Worm (Caenorhabditis elegans) whole organism, L1 larva: ENCODE measurements around the gene lgg-2.
A peak's percentile ranks its signal among the peaks of the same experiment; 100 is the strongest.

Source experiments
- C04F5.9 ChIP-seq: sonication (generic microtip); optimal IDR thresholded peaks from 2 replicates; lab custom pipeline; 2016; ENCODE audit warnings: missing genetic modification characterization, missing compliant biosample characterization
- C16A3.4 ChIP-seq: fragments of 150-350 bp; optimal IDR thresholded peaks from 2 replicates; lab custom pipeline; 2014; ENCODE audit warnings: missing biosample characterization, missing genetic modification characterization
- F16B12.6 ChIP-seq: fragments of 150-350 bp; optimal IDR thresholded peaks from 2 replicates; lab custom pipeline; 2014; ENCODE audit warnings: missing biosample characterization, missing genetic modification characterization
- Y116A8C.19 ChIP-seq: sonication (generic microtip); optimal IDR thresholded peaks from 2 replicates; lab custom pipeline; 2016; ENCODE audit warnings: missing compliant biosample characterization, missing genetic modification characterization, borderline replicate concordance
- aha-1 ChIP-seq: fragments of 150-350 bp; optimal IDR thresholded peaks from 2 replicates; lab custom pipeline; 2014; ENCODE audit warnings: missing biosample characterization, missing genetic modification characterization
- aly-2 ChIP-seq: fragments of 150-350 bp; optimal IDR thresholded peaks from 2 replicates; lab custom pipeline; 2014; ENCODE audit warnings: missing biosample characterization, missing genetic modification characterization
- blmp-1 ChIP-seq: fragments of 150-350 bp; optimal IDR thresholded peaks from 2 replicates; lab custom pipeline; 2014; ENCODE audit warnings: missing biosample characterization, missing genetic modification characterization
- ceh-8 ChIP-seq: fragments of 200-800 bp; sonication (Bioruptor generic); optimal IDR thresholded peaks from 2 replicates; lab custom pipeline; 2018; ENCODE audit warnings: mild to moderate bottlenecking, missing genetic modification characterization, moderate library complexity, missing compliant biosample characterization
- ceh-88 ChIP-seq: fragments of 200-800 bp; sonication (Bioruptor generic); IDR thresholded peaks from 2 replicates; pipeline ENCODE4 v1.3.6; 2022; ENCODE audit warnings: missing genetic modification characterization, missing compliant biosample characterization
- ces-1 ChIP-seq: fragments of 150-350 bp; optimal IDR thresholded peaks from 2 replicates; lab custom pipeline; 2014; ENCODE audit warnings: missing biosample characterization, missing genetic modification reagents, missing genetic modification characterization
- dpl-1 ChIP-seq, 3 experiments: fragments of 150-350 bp in 2 of 3; sonication (generic microtip) in 1 of 3; optimal IDR thresholded peaks; 2 replicates each; lab custom pipeline; 2014 to 2017; ENCODE audit warnings: missing biosample characterization in 3 of 3, missing genetic modification characterization in 3 of 3, missing genetic modification reagents in 3 of 3
- efl-1 ChIP-seq, 4 experiments: fragments of 150-350 bp; optimal IDR thresholded peaks in 3 of 4; peaks in 1 of 4; 1 replicate in 1 of 4; 2 replicates in 3 of 4; lab custom pipeline; 2014; ENCODE audit warnings: missing biosample characterization in 2 of 4, missing genetic modification characterization in 2 of 4, missing genetic modification reagents in 2 of 4
- elt-3 ChIP-seq, 6 experiments: fragments of 150-350 bp in 1 of 6; sonication (generic microtip); optimal IDR thresholded peaks; 2 replicates each; lab custom pipeline; 2017 to 2018; ENCODE audit warnings: missing biosample characterization in 6 of 6, missing genetic modification characterization in 6 of 6, inconsistent platforms in 1 of 6
- fos-1 ChIP-seq: fragments of 150-350 bp; optimal IDR thresholded peaks from 2 replicates; lab custom pipeline; 2014; ENCODE audit warnings: missing biosample characterization, missing genetic modification characterization
- grh-1 ChIP-seq: fragments of 200-800 bp; sonication (Bioruptor generic); IDR thresholded peaks from 2 replicates; pipeline ENCODE4 v1.3.6; 2022; ENCODE audit warnings: missing genetic modification reagents, missing genetic modification characterization, missing compliant biosample characterization
- hlh-17 ChIP-seq: fragments of 200-800 bp; sonication (Bioruptor generic); optimal IDR thresholded peaks from 2 replicates; lab custom pipeline; 2018; ENCODE audit warnings: missing genetic modification characterization, mild to moderate bottlenecking, missing compliant biosample characterization, moderate library complexity, borderline replicate concordance
- jun-1 ChIP-seq: fragments of 150-350 bp; optimal IDR thresholded peaks from 2 replicates; lab custom pipeline; 2014; ENCODE audit warnings: missing biosample characterization, missing genetic modification reagents, missing genetic modification characterization
- lin-13 ChIP-seq: fragments of 150-350 bp; optimal IDR thresholded peaks from 2 replicates; lab custom pipeline; 2014; ENCODE audit warnings: missing biosample characterization, missing genetic modification reagents, missing genetic modification characterization
- lin-14 ChIP-seq: fragments of 200-800 bp; sonication (Bioruptor generic); optimal IDR thresholded peaks from 2 replicates; lab custom pipeline; 2018; ENCODE audit warnings: mild to moderate bottlenecking, missing genetic modification characterization, moderate library complexity, missing compliant biosample characterization
- lin-35 ChIP-seq, 2 experiments: fragments of 150-350 bp; optimal IDR thresholded peaks; 2 replicates each; lab custom pipeline; 2014; ENCODE audit warnings: missing biosample characterization in 2 of 2, missing genetic modification characterization in 2 of 2, missing genetic modification reagents in 2 of 2
- lir-3 ChIP-seq: sonication (generic microtip); optimal IDR thresholded peaks from 2 replicates; lab custom pipeline; 2016; ENCODE audit warnings: mild to moderate bottlenecking, missing genetic modification characterization, moderate library complexity, missing compliant biosample characterization; ENCODE audit not compliant: poor library complexity
- lsy-2 ChIP-seq, 2 experiments: fragments of 150-350 bp; optimal IDR thresholded peaks; 2 replicates each; lab custom pipeline; 2014; ENCODE audit warnings: missing biosample characterization in 2 of 2, missing genetic modification characterization in 2 of 2
- mdl-1 ChIP-seq, 2 experiments: fragments of 150-350 bp; optimal IDR thresholded peaks; 2 replicates each; lab custom pipeline; 2014 to 2017; ENCODE audit warnings: missing biosample characterization in 2 of 2, missing genetic modification characterization in 2 of 2, inconsistent platforms in 1 of 2
- mep-1 ChIP-seq: fragments of 150-350 bp; optimal IDR thresholded peaks from 2 replicates; lab custom pipeline; 2014; ENCODE audit warnings: missing biosample characterization, missing genetic modification characterization
- nhr-19 ChIP-seq: fragments of 200-800 bp; sonication (Bioruptor generic); conservative IDR thresholded peaks from 2 replicates; pipeline ENCODE4 v1.3.6; 2022; ENCODE audit warnings: missing genetic modification characterization, missing compliant biosample characterization
- nhr-20 ChIP-seq: sonication (generic microtip); optimal IDR thresholded peaks from 2 replicates; lab custom pipeline; 2016; ENCODE audit warnings: mild to moderate bottlenecking, missing genetic modification characterization, missing compliant biosample characterization
- nhr-28 ChIP-seq: fragments of 150-350 bp; optimal IDR thresholded peaks from 2 replicates; lab custom pipeline; 2014; ENCODE audit warnings: missing biosample characterization, missing genetic modification characterization
- nhr-47 ChIP-seq: sonication (generic microtip); optimal IDR thresholded peaks from 2 replicates; lab custom pipeline; 2016; ENCODE audit warnings: mild to moderate bottlenecking, missing genetic modification characterization, moderate library complexity, missing compliant biosample characterization
- nhr-71 ChIP-seq: sonication (generic microtip); optimal IDR thresholded peaks from 2 replicates; lab custom pipeline; 2016; ENCODE audit warnings: mild to moderate bottlenecking, missing genetic modification characterization, moderate library complexity, missing compliant biosample characterization
- nhr-77 ChIP-seq: fragments of 150-350 bp; optimal IDR thresholded peaks from 2 replicates; lab custom pipeline; 2014; ENCODE audit warnings: missing biosample characterization, missing genetic modification characterization
- nhr-85 ChIP-seq: sonication (generic microtip); peaks from one replicate; lab custom pipeline; 2016; ENCODE audit warnings: missing genetic modification characterization, inconsistent platforms, missing compliant biosample characterization
- nhr-90 ChIP-seq: sonication (generic microtip); optimal IDR thresholded peaks from 2 replicates; lab custom pipeline; 2016; ENCODE audit warnings: mild to moderate bottlenecking, missing genetic modification characterization, missing compliant biosample characterization; ENCODE audit not compliant: poor library complexity
- rnt-1 ChIP-seq: sonication (generic microtip); optimal IDR thresholded peaks from 2 replicates; lab custom pipeline; 2016; ENCODE audit warnings: mild to moderate bottlenecking, missing genetic modification characterization, moderate library complexity, missing compliant biosample characterization
- skn-1 ChIP-seq: fragments of 150-350 bp; optimal IDR thresholded peaks from 2 replicates; lab custom pipeline; 2014; ENCODE audit warnings: missing biosample characterization, missing genetic modification characterization
- snpc-4 ChIP-seq: fragments of 150-350 bp; optimal IDR thresholded peaks from 2 replicates; lab custom pipeline; 2014; ENCODE audit warnings: missing biosample characterization, missing genetic modification characterization
- snu-23 ChIP-seq: sonication (generic microtip); optimal IDR thresholded peaks from 2 replicates; lab custom pipeline; 2016; ENCODE audit warnings: missing genetic modification characterization, missing compliant biosample characterization
- sup-37 ChIP-seq: fragments of 200-800 bp; sonication (Bioruptor generic); optimal IDR thresholded peaks from 2 replicates; lab custom pipeline; 2018; ENCODE audit warnings: mild to moderate bottlenecking, missing genetic modification characterization, missing compliant biosample characterization
- swsn-7 ChIP-seq: sonication (generic microtip); optimal IDR thresholded peaks from 2 replicates; lab custom pipeline; 2016; ENCODE audit warnings: missing genetic modification characterization, missing compliant biosample characterization
- tbx-2 ChIP-seq: sonication (generic microtip); optimal IDR thresholded peaks from 2 replicates; lab custom pipeline; 2016; ENCODE audit warnings: missing genetic modification characterization, missing compliant biosample characterization
- unc-130 ChIP-seq: fragments of 150-350 bp; optimal IDR thresholded peaks from 2 replicates; lab custom pipeline; 2017; ENCODE audit warnings: missing biosample characterization, missing genetic modification characterization, inconsistent platforms
- vab-15 ChIP-seq: sonication (generic microtip); optimal IDR thresholded peaks from 2 replicates; lab custom pipeline; 2017; ENCODE audit warnings: missing genotype, mild to moderate bottlenecking, missing genetic modification characterization, missing compliant biosample characterization
- xbp-1 ChIP-seq: sonication (generic microtip); optimal IDR thresholded peaks from 2 replicates; lab custom pipeline; 2016; ENCODE audit warnings: missing genetic modification characterization, missing compliant biosample characterization
- ztf-11 ChIP-seq, 2 experiments: sonication (generic microtip); optimal IDR thresholded peaks; 2 replicates each; lab custom pipeline; 2016 to 2017; ENCODE audit warnings: missing genetic modification characterization in 2 of 2, missing biosample characterization in 1 of 2, missing compliant biosample characterization in 1 of 2
- ztf-4 ChIP-seq: fragments of 150-350 bp; optimal IDR thresholded peaks from 2 replicates; lab custom pipeline; 2014; ENCODE audit warnings: missing biosample characterization, missing genetic modification characterization

lgg-2 gene

ce11 chrIV:10978641-10979040 is 42.9 kb upstream of the lgg-2 start:
- TF ChIP-seq hlh-17 (GFP tag; lab: Kevin White, UChicago) (no peak), lin-14 (GFP tag; lab: Kevin White, UChicago) (peak; percentile 15)
- TF ChIP-seq, all 84 proteins: peak for 1

DNA sequence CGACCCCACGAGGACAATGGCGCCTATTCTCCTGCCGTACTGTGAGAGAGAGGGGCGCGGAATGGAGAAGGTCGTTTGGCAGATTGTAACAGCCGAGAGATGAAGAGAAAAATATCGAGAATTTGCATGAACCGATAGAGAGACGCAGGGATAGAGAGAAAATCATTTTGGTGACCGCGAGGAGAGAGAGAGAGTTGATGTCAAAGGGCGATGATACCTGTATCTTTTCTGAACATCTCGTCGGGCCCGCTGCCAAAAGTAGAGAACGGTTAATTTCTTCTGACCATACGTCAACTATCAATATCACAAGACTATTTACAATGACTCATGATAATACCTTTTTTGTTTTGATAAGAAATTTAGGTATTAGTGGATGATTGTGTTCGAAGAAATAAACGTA is 40.3 kb upstream of the lgg-2 start:
- TF ChIP-seq nhr-19 (GFP tag; lab: Robert Waterston, UW) (peak; percentile 52), swsn-7 (tag; lab: Kevin White, UChicago) (peak; percentile 8), ztf-4 (tag; lab: Kevin White, UChicago) (no peak), lin-14 (GFP tag; lab: Kevin White, UChicago) (peak; percentile 82), lir-3 (tag; lab: Kevin White, UChicago) (no peak), efl-1 (optimal IDR thresholded peaks at IDR 0.05; lab: Kevin White, UChicago) (peak; percentile 34 to 35), efl-1 (GFP tag; optimal IDR thresholded peaks at IDR 0.05 in 1 of 2; lab: Kevin White, UChicago) (peak in 1 of 2 experiments; percentile 89), mdl-1 (tag; optimal IDR thresholded peaks at IDR 0.05; lab: Kevin White, UChicago) (peak in 1 of 2 experiments; percentile 69), lsy-2 (tag; optimal IDR thresholded peaks at IDR 0.05; lab: Kevin White, UChicago) (peak; percentile 37 to 39), skn-1 (tag; lab: Kevin White, UChicago) (peak; percentile 1), nhr-85 (tag; lab: Kevin White, UChicago) (peak; percentile 97), C16A3.4 (tag; lab: Kevin White, UChicago) (peak; percentile 38), lin-35 (GFP tag; optimal IDR thresholded peaks at IDR 0.05; lab: Kevin White, UChicago) (peak; percentile 14 to 65), lin-13 (GFP tag; lab: Kevin White, UChicago) (peak; percentile 36), ceh-88 (GFP tag; lab: Robert Waterston, UW) (no peak), xbp-1 (tag; lab: Kevin White, UChicago) (peak; percentile 14), tbx-2 (tag; lab: Kevin White, UChicago) (peak; percentile 40), grh-1 (GFP tag; lab: Robert Waterston, UW) (peak; percentile 73), nhr-20 (peak; percentile 77), dpl-1 (GFP tag; optimal IDR thresholded peaks at IDR 0.05; lab: Kevin White, UChicago) (peak in 2 of 3 experiments; percentile 6), sup-37 (GFP tag; lab: Kevin White, UChicago) (no peak), blmp-1 (tag; lab: Kevin White, UChicago) (peak; percentile 69), nhr-47 (tag; lab: Kevin White, UChicago) (peak; percentile 48), snu-23 (GFP tag; lab: Kevin White, UChicago) (peak; percentile 77), nhr-71 (tag; lab: Kevin White, UChicago) (peak; percentile 70), nhr-90 (peak; percentile 70), mep-1 (peak; percentile 48), rnt-1 (tag; lab: Kevin White, UChicago) (peak; percentile 47), fos-1 (tag; lab: Kevin White, UChicago) (no peak), F16B12.6 (tag; lab: Kevin White, UChicago) (no peak), ceh-8 (GFP tag; lab: Kevin White, UChicago) (no peak), elt-3 (tag; optimal IDR thresholded peaks at IDR 0.05; lab: Kevin White, UChicago) (peak in 3 of 6 experiments; percentile 12 to 77 (median 18))
- TF ChIP-seq, all 84 proteins: peak for 24

DNA sequence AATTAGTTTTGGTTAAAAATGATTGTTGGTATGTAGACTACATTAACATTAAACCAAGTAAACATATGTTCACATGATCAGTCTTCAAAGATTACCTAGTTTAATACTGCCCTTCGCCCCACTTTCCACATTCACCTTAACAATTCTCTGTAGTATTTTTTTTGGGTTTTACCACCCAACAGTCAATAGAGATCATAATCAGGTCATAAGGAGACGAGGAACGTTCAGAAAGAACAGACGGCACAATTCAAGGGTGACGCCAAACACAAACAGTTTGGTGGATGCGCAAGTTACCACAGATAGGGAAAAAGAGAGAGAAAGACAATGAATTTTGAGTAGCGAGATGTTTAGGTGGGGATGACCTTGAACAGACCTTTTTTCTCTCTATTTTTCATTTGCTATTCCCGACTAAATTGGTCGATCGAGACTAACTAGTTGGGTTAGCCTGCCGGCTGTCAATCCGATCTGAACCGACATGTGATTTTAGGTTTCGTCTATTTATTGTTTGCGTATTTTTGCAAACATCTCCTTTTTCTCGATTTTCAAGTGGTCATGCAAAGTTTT is 36.0 kb upstream of the lgg-2 start:
- TF ChIP-seq aha-1 (no peak), nhr-20 (peak; percentile 82), lir-3 (tag; lab: Kevin White, UChicago) (no peak), Y116A8C.19 (no peak), C04F5.9 (no peak), C16A3.4 (tag; lab: Kevin White, UChicago) (peak; percentile 14), hlh-17 (GFP tag; lab: Kevin White, UChicago) (no peak), nhr-90 (peak; percentile 48), snu-23 (GFP tag; lab: Kevin White, UChicago) (peak; percentile 81), snpc-4 (tag; lab: Kevin White, UChicago) (no peak), ces-1 (GFP tag; lab: Kevin White, UChicago) (no peak), tbx-2 (tag; lab: Kevin White, UChicago) (peak; percentile 44), xbp-1 (tag; lab: Kevin White, UChicago) (no peak), nhr-28 (tag; lab: Kevin White, UChicago) (no peak), blmp-1 (tag; lab: Kevin White, UChicago) (peak; percentile 59), nhr-77 (tag; lab: Kevin White, UChicago) (no peak), elt-3 (tag; optimal IDR thresholded peaks at IDR 0.05; lab: Kevin White, UChicago) (peak in 5 of 6 experiments; percentile 14 to 73 (median 43)), jun-1 (no peak), nhr-71 (tag; lab: Kevin White, UChicago) (peak; percentile 64), ztf-11 (tag; optimal IDR thresholded peaks at IDR 0.05; lab: Kevin White, UChicago) (no peak), vab-15 (tag; lab: Kevin White, UChicago) (no peak), efl-1 (optimal IDR thresholded peaks at IDR 0.05; lab: Kevin White, UChicago) (peak in 1 of 2 experiments; percentile 25), efl-1 (GFP tag; optimal IDR thresholded peaks at IDR 0.05 in 1 of 2; lab: Kevin White, UChicago) (peak in 1 of 2 experiments; percentile 87), aly-2 (tag; lab: Kevin White, UChicago) (no peak), unc-130 (tag; lab: Kevin White, UChicago) (no peak), ztf-4 (tag; lab: Kevin White, UChicago) (no peak), mep-1 (peak; percentile 2)
